Worm (Caenorhabditis elegans) whole organism, L2 larva: ENCODE measurements around the gene clec-210.

Experiments
- ZK546.5 ChIP-seq: sonication (generic microtip); optimal IDR thresholded peaks from 2 replicates; lab custom pipeline; 2017; ENCODE audit warnings: missing biosample characterization, missing genetic modification characterization
- nhr-77 ChIP-seq: fragments of 150-350 bp; optimal IDR thresholded peaks from 2 replicates; lab custom pipeline; 2014; ENCODE audit warnings: missing biosample characterization, missing genetic modification characterization
- unc-62 ChIP-seq: fragments of 150-350 bp; optimal IDR thresholded peaks from 2 replicates; lab custom pipeline; 2014; ENCODE audit warnings: missing biosample characterization, missing genetic modification reagents, missing genetic modification characterization

- TF ChIP-seq unc-62 (GFP tag; lab: Kevin White, UChicago) (no peak), ZK546.5 (tag; lab: Kevin White, UChicago) (no peak), nhr-77 (tag; lab: Kevin White, UChicago) (no peak)
Measured at ce11 chrV:3112198-3112597, 6.0 kb upstream of the clec-210 start.
